Worm (Caenorhabditis elegans): Measurements from ENCODE around the gene trpp-12.

The trpp-12 gene

DNA sequence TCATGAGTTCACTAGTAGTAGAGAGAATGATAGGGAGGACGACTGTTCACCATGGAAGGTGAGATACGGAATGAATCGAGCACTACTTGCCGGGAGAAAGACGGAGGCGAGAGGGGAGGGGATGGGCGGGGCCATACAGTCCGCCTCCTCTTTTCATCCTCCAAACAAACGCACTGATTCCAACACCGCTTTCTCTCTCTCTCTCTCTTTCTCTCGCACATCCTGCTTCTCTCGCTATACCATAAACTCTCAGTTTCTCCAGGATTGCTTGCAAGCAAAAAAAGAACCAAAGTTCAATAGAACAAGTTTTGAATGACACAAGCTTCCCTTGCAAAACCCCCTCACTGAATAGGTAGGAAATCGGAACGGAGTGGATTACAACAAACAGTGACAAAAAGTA lies 25.9 kb downstream of the trpp-12 start:
- TF ChIP-seq zim-3 (tag; optimal IDR thresholded peaks at IDR 0.05) (no peak), pha-4 (tag; optimal IDR thresholded peaks at IDR 0.05) (no peak), F55B11.4 (tag; optimal IDR thresholded peaks at IDR 0.05; ENCODE audit: borderline replicate concordance, insufficient read depth) (no peak), ztf-26 (tag; optimal IDR thresholded peaks at IDR 0.05) (no peak), snpc-3.4 (tag; optimal IDR thresholded peaks at IDR 0.05) (no peak), madf-3 (GFP tag; IDR thresholded peaks at IDR 0.05) (no peak), cebp-1 (GFP tag; IDR thresholded peaks at IDR 0.05) (no peak), cebp-1 (tag; optimal IDR thresholded peaks at IDR 0.05) (no peak), nhr-80 (tag; optimal IDR thresholded peaks at IDR 0.05) (peak; percentile 63)

DNA sequence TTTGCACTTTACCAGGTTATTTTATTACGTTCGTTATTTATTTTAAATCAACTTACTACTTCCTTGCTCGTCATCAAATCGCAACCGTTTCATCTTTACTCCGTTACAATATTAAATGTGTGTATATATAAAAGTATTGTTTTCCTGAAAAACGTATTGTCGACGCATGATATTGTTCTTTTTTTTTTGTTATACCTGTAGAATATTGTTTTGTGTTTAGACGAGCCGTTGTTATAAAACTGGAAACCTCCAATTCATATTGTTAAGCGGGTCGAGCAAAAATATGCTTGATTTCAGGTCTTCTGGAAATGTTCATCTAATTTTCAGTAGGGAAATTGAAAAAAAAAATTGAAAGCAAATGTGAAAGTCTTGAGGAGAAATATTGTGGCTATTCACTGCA lies 29.4 kb downstream of the trpp-12 start, which contains the start of gene gid-2:
Gene gid-2 (minus strand): TSS at position 101 of the 400 bp plus-strand sequence.
- no peak for TF ChIP-seq let-526 (GFP tag; IDR thresholded peaks at IDR 0.05)
- no peak for TF ChIP-seq lin-26 (GFP tag; IDR thresholded peaks at IDR 0.05)
- no peak for TF ChIP-seq rpc-1 (optimal IDR thresholded peaks at IDR 0.05)
- no peak for TF ChIP-seq rpc-1 (tag; optimal IDR thresholded peaks at IDR 0.05)
- TF ChIP-seq ztf-18 (tag; optimal IDR thresholded peaks at IDR 0.05) = no peak
- no peak for TF ChIP-seq ztf-6 (GFP tag; IDR thresholded peaks at IDR 0.05)
- no peak for TF ChIP-seq pha-4 (tag; optimal IDR thresholded peaks at IDR 0.05)
- no peak for TF ChIP-seq F10E7.11 (tag; optimal IDR thresholded peaks at IDR 0.05)
- no peak for TF ChIP-seq F49E8.2 (tag; optimal IDR thresholded peaks at IDR 0.05; ENCODE audit: insufficient read depth)
- TF ChIP-seq akir-1 (GFP tag; optimal IDR thresholded peaks at IDR 0.05) = no peak

- TF ChIP-seq F52B5.7 (tag; optimal IDR thresholded peaks at IDR 0.05) = no peak
- no peak for TF ChIP-seq snpc-3.4 (tag; optimal IDR thresholded peaks at IDR 0.05)
- TF ChIP-seq tbx-9 (tag; optimal IDR thresholded peaks at IDR 0.05; ENCODE audit: borderline replicate concordance) = no peak
- TF ChIP-seq hlh-12 (tag; optimal IDR thresholded peaks at IDR 0.05) = no peak
- no peak for TF ChIP-seq ceh-27 (GFP tag; optimal IDR thresholded peaks at IDR 0.05)
- TF ChIP-seq ceh-100 (GFP tag; IDR thresholded peaks at IDR 0.05) = no peak
- no peak for TF ChIP-seq F57A8.1 (GFP tag; optimal IDR thresholded peaks at IDR 0.05)
- no peak for TF ChIP-seq snpc-4 (GFP tag; optimal IDR thresholded peaks at IDR 0.05)
- TF ChIP-seq snpc-4 (tag; optimal IDR thresholded peaks at IDR 0.05) = no peak
Observed at ce11 chrX:2439309-2439708, 29.8 kb downstream of the trpp-12 start.

- TF ChIP-seq cebp-1 (GFP tag; IDR thresholded peaks at IDR 0.05) = peak; percentile 92
- peak; percentile 95 for TF ChIP-seq cebp-1 (tag; optimal IDR thresholded peaks at IDR 0.05)
- peak; percentile 44 for TF ChIP-seq pha-4 (tag; optimal IDR thresholded peaks at IDR 0.05)
- no peak for TF ChIP-seq D2030.7 (GFP tag; IDR thresholded peaks at IDR 0.05)
- peak; percentile 67 for TF ChIP-seq nhr-80 (tag; optimal IDR thresholded peaks at IDR 0.05)
Observed at ce11 chrX:2439728-2440127, 30.2 kb downstream of the trpp-12 start.

DNA sequence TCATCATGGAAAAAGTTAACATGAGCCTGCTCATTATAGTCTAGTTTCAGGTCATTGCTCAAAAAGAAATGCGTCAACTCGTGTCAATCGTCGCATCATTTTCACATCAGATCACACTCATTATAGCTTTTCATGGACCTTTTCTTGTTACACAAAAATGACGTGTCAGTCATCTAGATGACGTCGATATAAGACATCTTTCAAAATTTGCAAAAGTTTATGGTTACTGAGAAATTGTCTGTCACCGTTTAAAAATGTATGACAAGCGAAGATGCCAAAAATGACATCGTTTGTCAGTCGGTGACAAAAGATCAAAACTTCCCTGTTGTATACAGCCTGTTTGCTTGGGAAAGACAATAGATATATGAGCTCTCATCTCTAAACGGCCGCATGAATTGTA lies 31.7 kb downstream of the trpp-12 start:
- TF ChIP-seq F33H1.4 (GFP tag; IDR thresholded peaks at IDR 0.05) (no peak), ceh-79 (tag; optimal IDR thresholded peaks at IDR 0.05) (no peak), rpc-1 (optimal IDR thresholded peaks at IDR 0.05) (no peak), rpc-1 (tag; optimal IDR thresholded peaks at IDR 0.05) (no peak), ccch-3 (GFP tag; optimal IDR thresholded peaks at IDR 0.05) (no peak), lin-35 (GFP tag; optimal IDR thresholded peaks at IDR 0.05) (no peak), sea-2 (GFP tag; IDR thresholded peaks at IDR 0.05) (no peak), F57C9.4 (tag; optimal IDR thresholded peaks at IDR 0.05) (no peak), ztf-3 (GFP tag; optimal IDR thresholded peaks at IDR 0.05) (no peak), dpl-1 (GFP tag; optimal IDR thresholded peaks at IDR 0.05) (no peak), mel-28 (tag; optimal IDR thresholded peaks at IDR 0.05; ENCODE audit: borderline replicate concordance) (no peak), ztf-6 (GFP tag; IDR thresholded peaks at IDR 0.05) (no peak), lin-40 (tag; optimal IDR thresholded peaks at IDR 0.05) (no peak), B0035.1 (tag; optimal IDR thresholded peaks at IDR 0.05) (no peak), let-526 (GFP tag; IDR thresholded peaks at IDR 0.05) (no peak)
